Fruit fly (Drosophila melanogaster) whole organism, embryonic: Measurements from ENCODE around the gene CG14341.

ENCODE experiments used
- B-H1 ChIP-seq: fragments of 200-800 bp; sonication (Bioruptor generic); IDR thresholded peaks from 3 replicates; pipeline ENCODE4 v1.3.6; 2022; ENCODE audit warnings: missing biosample characterization, missing genetic modification characterization
- CG10543 ChIP-seq: fragments of 200-800 bp; sonication (Bioruptor generic); optimal IDR thresholded peaks from 3 replicates; lab custom pipeline; 2017; ENCODE audit warnings: missing biosample characterization, mild to moderate bottlenecking, missing genetic modification characterization, moderate library complexity
- CG12104 ChIP-seq: fragments of 200-800 bp; sonication (Bioruptor generic); optimal IDR thresholded peaks from 3 replicates; lab custom pipeline; 2016; ENCODE audit warnings: missing biosample characterization, missing genetic modification characterization
- CG12391 ChIP-seq: fragments of 200-800 bp; sonication (Bioruptor generic); optimal IDR thresholded peaks from 3 replicates; lab custom pipeline; 2018; ENCODE audit warnings: missing biosample characterization, mild to moderate bottlenecking, missing genetic modification characterization, moderate library complexity
- CG13894 ChIP-seq: fragments of 200-800 bp; sonication (Bioruptor generic); optimal IDR thresholded peaks from 3 replicates; lab custom pipeline; 2018; ENCODE audit warnings: missing biosample characterization, mild to moderate bottlenecking, missing genetic modification characterization, moderate library complexity
- CG17568 ChIP-seq: fragments of 200-800 bp; sonication (Bioruptor generic); optimal IDR thresholded peaks from 2 replicates; lab custom pipeline; 2018; ENCODE audit warnings: missing biosample characterization, mild to moderate bottlenecking, missing genetic modification characterization, moderate library complexity
- CG17612 ChIP-seq: fragments of 200-800 bp; sonication (Bioruptor generic); IDR thresholded peaks from 2 replicates; pipeline ENCODE4 v1.3.6; 2022; ENCODE audit warnings: missing biosample characterization, missing genetic modification characterization
- CG17829 ChIP-seq: fragments of 200-800 bp; optimal IDR thresholded peaks from 2 replicates; lab custom pipeline; 2019; ENCODE audit warnings: missing biosample characterization, mild to moderate bottlenecking, missing genetic modification characterization, moderate library complexity
- CG18619 ChIP-seq: fragments of 200-800 bp; sonication (Bioruptor generic); optimal IDR thresholded peaks from 3 replicates; lab custom pipeline; 2017; ENCODE audit warnings: missing biosample characterization, mild to moderate bottlenecking, missing genetic modification characterization
- CG2120 ChIP-seq: fragments of 200-800 bp; sonication (Bioruptor generic); optimal IDR thresholded peaks from 3 replicates; lab custom pipeline; 2016; ENCODE audit warnings: missing biosample characterization, missing genetic modification characterization
- CG2678 ChIP-seq: fragments of 200-800 bp; sonication (Bioruptor generic); optimal IDR thresholded peaks from 3 replicates; lab custom pipeline; 2019; ENCODE audit warnings: missing biosample characterization, mild to moderate bottlenecking, missing genetic modification characterization, moderate library complexity
- CG7372 ChIP-seq: fragments of 200-800 bp; sonication (Bioruptor generic); IDR thresholded peaks from 2 replicates; pipeline ENCODE4 v1.3.6; 2022; ENCODE audit warnings: missing biosample characterization, missing genetic modification characterization
- CG7556 ChIP-seq: fragments of 200-800 bp; sonication (Bioruptor generic); optimal IDR thresholded peaks from 2 replicates; lab custom pipeline; 2017; ENCODE audit warnings: missing biosample characterization, mild to moderate bottlenecking, missing genetic modification characterization
- CG7839 ChIP-seq: fragments of 200-800 bp; sonication (Bioruptor generic); optimal IDR thresholded peaks from 3 replicates; lab custom pipeline; 2018; ENCODE audit warnings: missing biosample characterization, mild to moderate bottlenecking, missing genetic modification characterization, moderate library complexity
- Dip3 ChIP-seq: fragments of 200-800 bp; sonication (Bioruptor generic); optimal IDR thresholded peaks from 3 replicates; lab custom pipeline; 2016; ENCODE audit warnings: missing biosample characterization, missing genetic modification characterization
- Gsc ChIP-seq: fragments of 200-800 bp; sonication (Bioruptor generic); IDR thresholded peaks from 2 replicates; pipeline ENCODE4 v1.3.6; 2022; ENCODE audit warnings: missing biosample characterization, missing genetic modification characterization
- H15 ChIP-seq: fragments of 200-800 bp; sonication (Bioruptor generic); IDR thresholded peaks from 3 replicates; pipeline ENCODE4 v1.3.6; 2022; ENCODE audit warnings: missing biosample characterization, missing genetic modification characterization
- H2.0 ChIP-seq: fragments of 200-800 bp; sonication (Bioruptor generic); IDR thresholded peaks from 2 replicates; pipeline ENCODE4 v1.3.6; 2022; ENCODE audit warnings: missing biosample characterization, missing genetic modification characterization
- HmgZ ChIP-seq: fragments of 200-800 bp; sonication (Bioruptor generic); optimal IDR thresholded peaks from 2 replicates; lab custom pipeline; 2018; ENCODE audit warnings: missing biosample characterization, mild to moderate bottlenecking, missing genetic modification characterization
- Nf-YB ChIP-seq: fragments of 200-800 bp; sonication (Bioruptor generic); optimal IDR thresholded peaks from 3 replicates; lab custom pipeline; 2019; ENCODE audit warnings: missing biosample characterization, mild to moderate bottlenecking, missing genetic modification characterization, moderate library complexity
- Poxn ChIP-seq: fragments of 200-800 bp; sonication (Bioruptor generic); IDR thresholded peaks from 2 replicates; pipeline ENCODE4 v1.3.6; 2022; ENCODE audit warnings: missing biosample characterization, missing genetic modification characterization
- Rx ChIP-seq: fragments of 200-800 bp; sonication (Bioruptor generic); IDR thresholded peaks from 2 replicates; pipeline ENCODE4 v1.3.6; 2022; ENCODE audit warnings: missing biosample characterization, missing genetic modification characterization
- Six4 ChIP-seq: fragments of 200-800 bp; sonication (Bioruptor generic); optimal IDR thresholded peaks from 2 replicates; lab custom pipeline; 2016; ENCODE audit warnings: missing biosample characterization, missing genetic modification characterization
- Spps ChIP-seq: fragments of 200-800 bp; sonication (Bioruptor generic); optimal IDR thresholded peaks from 2 replicates; lab custom pipeline; 2018; ENCODE audit warnings: missing biosample characterization, mild to moderate bottlenecking, missing genetic modification characterization
- Vsx1 ChIP-seq: fragments of 200-800 bp; sonication (Bioruptor generic); optimal IDR thresholded peaks from 2 replicates; lab custom pipeline; 2017; ENCODE audit warnings: missing biosample characterization, mild to moderate bottlenecking, missing genetic modification characterization, missing genetic modification reagents
- ara ChIP-seq: fragments of 200-800 bp; sonication (Bioruptor generic); IDR thresholded peaks from 2 replicates; pipeline ENCODE4 v1.3.6; 2022; ENCODE audit warnings: missing biosample characterization, missing genetic modification characterization
- br ChIP-seq: fragments of >200 bp; optimal IDR thresholded peaks from 2 replicates; lab custom pipeline; 2017
- crp ChIP-seq, 2 experiments: fragments of 200-800 bp; sonication (Bioruptor generic); optimal IDR thresholded peaks; 2 replicates in 1 of 2; 3 replicates in 1 of 2; lab custom pipeline; 2017; ENCODE audit warnings: missing biosample characterization in 2 of 2, missing genetic modification characterization in 2 of 2, mild to moderate bottlenecking in 1 of 2, moderate library complexity in 1 of 2
- exex ChIP-seq: fragments of 200-800 bp; sonication (Bioruptor generic); optimal IDR thresholded peaks from 4 replicates; lab custom pipeline; 2018; ENCODE audit warnings: missing biosample characterization, mild to moderate bottlenecking, missing genetic modification characterization, moderate library complexity
- fd96Cb ChIP-seq: fragments of 200-800 bp; sonication (Bioruptor generic); optimal IDR thresholded peaks from 2 replicates; lab custom pipeline; 2018; ENCODE audit warnings: missing biosample characterization, mild to moderate bottlenecking, missing genetic modification characterization, moderate library complexity
- gsb-n ChIP-seq: fragments of 200-800 bp; sonication (Bioruptor generic); optimal IDR thresholded peaks from 3 replicates; lab custom pipeline; 2018; ENCODE audit warnings: missing biosample characterization, mild to moderate bottlenecking, missing genetic modification characterization
- insv ChIP-seq, 2 experiments: fragments of 200-800 bp; sonication (Bioruptor generic); optimal IDR thresholded peaks; 3 replicates each; lab custom pipeline; 2016 to 2018; ENCODE audit warnings: missing biosample characterization in 2 of 2, missing genetic modification characterization in 2 of 2
- ken ChIP-seq: fragments of 200-800 bp; sonication (Bioruptor generic); IDR thresholded peaks from 3 replicates; pipeline ENCODE4 v1.3.6; 2022; ENCODE audit warnings: missing biosample characterization, missing genetic modification characterization
- lilli ChIP-seq: fragments of 200-800 bp; sonication (Bioruptor generic); optimal IDR thresholded peaks from 3 replicates; lab custom pipeline; 2016; ENCODE audit warnings: missing biosample characterization, missing genetic modification characterization
- mam ChIP-seq: fragments of 200-800 bp; sonication (Bioruptor generic); optimal IDR thresholded peaks from 3 replicates; lab custom pipeline; 2016; ENCODE audit warnings: missing biosample characterization, missing genetic modification characterization
- mirr ChIP-seq: fragments of 200-800 bp; sonication (Bioruptor generic); optimal IDR thresholded peaks from 3 replicates; lab custom pipeline; 2018; ENCODE audit warnings: missing biosample characterization, mild to moderate bottlenecking, missing genetic modification characterization
- mld ChIP-seq: fragments of 200-800 bp; sonication (Bioruptor generic); IDR thresholded peaks from 3 replicates; pipeline ENCODE4 v1.3.6; 2022; ENCODE audit warnings: missing biosample characterization, missing genetic modification characterization; ENCODE audit not compliant: partially characterized antibody
- nerfin-2 ChIP-seq: fragments of 200-800 bp; sonication (Bioruptor generic); IDR thresholded peaks from 2 replicates; pipeline ENCODE4 v1.3.6; 2022; ENCODE audit warnings: missing biosample characterization, missing genetic modification characterization; ENCODE audit not compliant: partially characterized antibody
- pho ChIP-seq: fragments of 200-800 bp; sonication (Bioruptor generic); optimal IDR thresholded peaks from 2 replicates; lab custom pipeline; 2016; ENCODE audit warnings: missing biosample characterization, missing genetic modification characterization
- run ChIP-seq: fragments of 200-800 bp; sonication (Bioruptor generic); optimal IDR thresholded peaks from 3 replicates; lab custom pipeline; 2018; ENCODE audit warnings: missing biosample characterization, mild to moderate bottlenecking, missing genetic modification characterization
- sens-2 ChIP-seq: fragments of 200-800 bp; sonication (Bioruptor generic); IDR thresholded peaks from 2 replicates; pipeline ENCODE4 v1.3.6; 2022; ENCODE audit warnings: missing biosample characterization, missing genetic modification characterization
- slbo ChIP-seq: fragments of 200-800 bp; sonication (Bioruptor generic); IDR thresholded peaks from 2 replicates; pipeline ENCODE4 v1.3.6; 2022; ENCODE audit warnings: missing biosample characterization, missing genetic modification characterization
- stc ChIP-seq: fragments of 200-800 bp; sonication (Bioruptor generic); IDR thresholded peaks from 2 replicates; pipeline ENCODE4 v1.3.6; 2022; ENCODE audit warnings: missing biosample characterization, missing genetic modification characterization
- tap ChIP-seq: fragments of 200-800 bp; optimal IDR thresholded peaks from 3 replicates; lab custom pipeline; 2019; ENCODE audit warnings: missing biosample characterization, mild to moderate bottlenecking, missing genetic modification characterization, moderate library complexity
- tin ChIP-seq: fragments of 200-800 bp; sonication (Bioruptor generic); optimal IDR thresholded peaks from 3 replicates; lab custom pipeline; 2016; ENCODE audit warnings: missing biosample characterization, missing genetic modification characterization
- tll ChIP-seq, 2 experiments: fragments of 200-800 bp in 1 of 2; fragments of >200 bp in 1 of 2; sonication (Bioruptor generic) in 1 of 2; optimal IDR thresholded peaks; 2 replicates each; lab custom pipeline; 2017 to 2019; ENCODE audit warnings: missing biosample characterization in 2 of 2, missing genetic modification characterization in 2 of 2, mild to moderate bottlenecking in 1 of 2, moderate library complexity in 1 of 2
- twi ChIP-seq: fragments of 200-800 bp; optimal IDR thresholded peaks from 2 replicates; lab custom pipeline; 2019; ENCODE audit warnings: missing biosample characterization, mild to moderate bottlenecking, missing genetic modification characterization, moderate library complexity
- unpg ChIP-seq: fragments of 200-800 bp; sonication (Bioruptor generic); optimal IDR thresholded peaks from 3 replicates; lab custom pipeline; 2018; ENCODE audit warnings: missing biosample characterization, mild to moderate bottlenecking, missing genetic modification characterization, moderate library complexity

The CG14341 gene

dm6 chr2L:1144371-1145360 lies 21.6 kb upstream of the CG14341 start (continued):
- TF ChIP-seq twi (tag; lab: Kevin White, UChicago) (peak; percentile 9), HmgZ (peak; percentile 24), CG7839 (tag; lab: Kevin White, UChicago) (peak; percentile 67), B-H1 (GFP tag; lab: Robert Waterston, UW) (no peak), pho (GFP tag; lab: Kevin White, UChicago) (peak; percentile 18), Nf-YB (GFP tag; lab: Kevin White, UChicago) (no peak), mam (peak; percentile 52), unpg (peak; percentile 59), CG17568 (peak; percentile 9), Gsc (GFP tag; lab: Robert Waterston, UW) (no peak), Rx (no peak), H15 (no peak), tll (GFP tag; optimal IDR thresholded peaks at IDR 0.05; lab: Kevin White, UChicago) (no peak), H2.0 (GFP tag; lab: Robert Waterston, UW) (no peak), CG12104 (GFP tag; lab: Kevin White, UChicago) (no peak), tap (tag; lab: Kevin White, UChicago) (peak; percentile 62), ken (GFP tag; lab: Robert Waterston, UW) (peak; percentile 62; the same call in 1 of the 3 replicates), mirr (GFP tag; lab: Kevin White, UChicago) (no peak), mld (GFP tag; lab: Robert Waterston, UW) (no peak), run (tag; lab: Kevin White, UChicago) (no peak), CG17829 (tag; lab: Kevin White, UChicago) (peak; percentile 57), exex (tag; lab: Kevin White, UChicago) (peak; percentile 78), Six4 (peak; percentile 25), gsb-n (tag; lab: Kevin White, UChicago) (peak; percentile 18), CG17612 (GFP tag; lab: Robert Waterston, UW) (no peak), fd96Cb (tag; lab: Kevin White, UChicago) (peak; percentile 46), CG13894 (tag; lab: Kevin White, UChicago) (peak; percentile 31), sens-2 (peak; percentile 26; the same call in 1 of the 2 replicates), Poxn (no peak), CG12391 (tag; lab: Kevin White, UChicago) (peak; percentile 70), CG7556 (GFP tag; lab: Kevin White, UChicago) (peak; percentile 28), slbo (GFP tag; lab: Robert Waterston, UW) (peak; percentile 60), CG2120 (peak; percentile 69), insv (GFP tag; optimal IDR thresholded peaks at IDR 0.05; lab: Kevin White, UChicago) (no peak), Spps (tag; lab: Kevin White, UChicago) (no peak), ara (GFP tag; lab: Robert Waterston, UW) (no peak), Vsx1 (no peak), crp (GFP tag; optimal IDR thresholded peaks at IDR 0.05; lab: Kevin White, UChicago) (no peak), br (lab: Kevin White, UChicago) (no peak), CG7372 (GFP tag; lab: Robert Waterston, UW) (no peak), stc (GFP tag; lab: Robert Waterston, UW) (peak; percentile 23; the same call in 1 of the 2 replicates), tin (peak; percentile 1), CG2678 (tag; lab: Kevin White, UChicago) (peak; percentile 81), nerfin-2 (GFP tag; lab: Robert Waterston, UW) (no peak), lilli (peak; percentile 64), CG10543 (GFP tag; lab: Kevin White, UChicago) (no peak), Dip3 (GFP tag; lab: Kevin White, UChicago) (peak; percentile 48), CG18619 (GFP tag; lab: Kevin White, UChicago) (peak; percentile 31)
